Worm (Caenorhabditis elegans): ENCODE data around the gene egl-17.

ce11 chrX:496795-497194 lies 7.3 kb downstream of the egl-17 start:
- TF ChIP-seq elt-3 (tag; optimal IDR thresholded peaks at IDR 0.05) (no peak), zag-1 (tag; optimal IDR thresholded peaks at IDR 0.05) (no peak), sea-2 (GFP tag; optimal IDR thresholded peaks at IDR 0.05) (no peak), unc-62 (GFP tag; optimal IDR thresholded peaks at IDR 0.05) (no peak), mdl-1 (tag; optimal IDR thresholded peaks at IDR 0.05) (no peak), ztf-4 (tag; optimal IDR thresholded peaks at IDR 0.05) (no peak), lsy-12 (tag; optimal IDR thresholded peaks at IDR 0.05) (no peak), aly-2 (tag; optimal IDR thresholded peaks at IDR 0.05) (no peak), ztf-11 (tag; optimal IDR thresholded peaks at IDR 0.05) (no peak), nhr-77 (tag; optimal IDR thresholded peaks at IDR 0.05) (no peak), snpc-4 (tag; optimal IDR thresholded peaks at IDR 0.05) (no peak)
